Worm (Caenorhabditis elegans): ENCODE measurements around the gene unc-62.
"Not testable (repeated sequence)": the region's sequence is repeated elsewhere in the genome, so short reads cannot be mapped to it uniquely, and the experiment has no call there.

The unc-62 gene

DNA sequence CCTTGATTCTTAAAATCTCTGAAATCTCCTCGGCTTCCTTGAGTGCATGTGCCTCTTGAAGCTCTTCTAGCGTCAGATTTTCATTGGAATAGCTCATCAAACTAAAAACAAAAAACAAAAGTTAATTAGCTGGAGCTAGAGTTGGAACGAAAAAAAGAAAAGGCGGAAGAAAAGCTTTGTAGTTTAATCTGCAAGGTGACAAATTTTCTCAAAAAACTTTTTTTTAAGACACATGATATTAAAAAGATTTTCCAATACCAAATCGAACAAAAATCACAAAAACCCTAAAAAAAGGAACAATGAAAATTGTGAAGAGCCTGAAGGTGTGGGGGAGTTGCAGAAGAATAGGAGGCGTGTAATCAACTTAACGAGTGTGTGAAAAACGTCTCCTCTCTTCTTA is 42.6 kb upstream of the unc-62 start, which contains the start of gene gnrr-5:
Gene gnrr-5, minus strand, starts transcription at position 101 of the 400 bp plus-strand sequence.
- TF ChIP-seq lin-15B (tag; optimal IDR thresholded peaks at IDR 0.05) (no peak), F44E2.7 (GFP tag; IDR thresholded peaks at IDR 0.05) (no peak), ztf-7 (tag; optimal IDR thresholded peaks at IDR 0.05) (no peak)

DNA sequence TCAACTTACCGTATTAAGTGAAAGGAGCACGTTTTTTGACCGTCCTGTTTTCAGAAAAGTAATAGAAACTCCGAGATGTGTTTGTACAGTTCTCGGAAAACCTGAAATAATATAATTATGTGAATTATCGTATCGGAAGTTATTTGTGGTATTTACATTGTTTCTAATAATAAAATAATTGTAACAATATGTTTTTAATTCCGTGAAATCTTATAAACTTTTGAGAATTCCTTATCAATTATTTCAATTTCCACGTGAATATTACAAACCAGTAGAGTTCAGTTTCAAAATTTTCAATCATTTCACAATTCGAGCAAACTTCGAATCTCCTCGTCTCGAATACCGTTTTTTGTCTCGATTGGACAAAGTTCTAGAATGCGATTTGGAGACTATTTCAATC is 26.2 kb upstream of the unc-62 start, which contains the start of gene T08H10.3:
Gene T08H10.3, plus strand, starts transcription at position 301 of the 400 bp plus-strand sequence.
- TF ChIP-seq dpl-1 (GFP tag; optimal IDR thresholded peaks at IDR 0.05) (no peak), fos-1 (tag; optimal IDR thresholded peaks at IDR 0.05) (no peak), aly-2 (tag; optimal IDR thresholded peaks at IDR 0.05) (no peak), saeg-2 (GFP tag; IDR thresholded peaks at IDR 0.05) (no peak), D1046.2 (GFP tag; IDR thresholded peaks at IDR 0.05) (no peak), lsy-2 (tag; optimal IDR thresholded peaks at IDR 0.05) (no peak), ctbp-1 (GFP tag; IDR thresholded peaks at IDR 0.05) (no peak), zip-11 (GFP tag; IDR thresholded peaks at IDR 0.05) (no peak), F37D6.2 (tag; optimal IDR thresholded peaks at IDR 0.05) (no peak), tra-1 (GFP tag; IDR thresholded peaks at IDR 0.05) (no peak), unc-39 (tag; optimal IDR thresholded peaks at IDR 0.05) (no peak), Y48G9A.11 (GFP tag; IDR thresholded peaks at IDR 0.05) (no peak), ceh-28 (tag; optimal IDR thresholded peaks at IDR 0.05) (no peak), pha-4 (GFP tag; IDR thresholded peaks at IDR 0.05) (no peak), pha-4 (tag; optimal IDR thresholded peaks at IDR 0.05) (no peak), mdt-29 (GFP tag; IDR thresholded peaks at IDR 0.05) (no peak)

DNA sequence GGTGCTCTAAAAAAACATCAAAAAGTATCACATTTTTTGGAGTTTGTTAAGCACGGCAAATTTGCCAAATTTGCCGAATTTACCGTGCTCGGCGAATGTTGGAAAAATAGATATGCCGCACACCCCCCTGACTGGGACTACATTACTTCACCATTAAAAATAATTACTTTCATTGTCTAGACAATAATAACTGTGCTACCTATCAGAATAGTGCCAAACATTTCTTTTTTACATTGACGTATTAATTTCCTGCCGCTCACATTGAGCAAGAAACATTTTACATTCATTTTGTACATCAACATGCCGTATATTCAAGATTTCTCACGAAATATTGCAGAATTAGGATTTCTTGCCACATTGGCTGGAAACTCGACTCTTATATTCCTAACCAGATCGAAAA is 22.7 kb upstream of the unc-62 start, which contains the start of gene str-35:
Gene str-35, plus strand, starts transcription at position 301 of the 400 bp plus-strand sequence.
- TF ChIP-seq ztf-7 (tag; optimal IDR thresholded peaks at IDR 0.05); R02D3.7 (tag; optimal IDR thresholded peaks at IDR 0.05); mes-2 (tag; optimal IDR thresholded peaks at IDR 0.05; ENCODE audit: poor library complexity, severe bottlenecking): not testable (repeated sequence)

DNA sequence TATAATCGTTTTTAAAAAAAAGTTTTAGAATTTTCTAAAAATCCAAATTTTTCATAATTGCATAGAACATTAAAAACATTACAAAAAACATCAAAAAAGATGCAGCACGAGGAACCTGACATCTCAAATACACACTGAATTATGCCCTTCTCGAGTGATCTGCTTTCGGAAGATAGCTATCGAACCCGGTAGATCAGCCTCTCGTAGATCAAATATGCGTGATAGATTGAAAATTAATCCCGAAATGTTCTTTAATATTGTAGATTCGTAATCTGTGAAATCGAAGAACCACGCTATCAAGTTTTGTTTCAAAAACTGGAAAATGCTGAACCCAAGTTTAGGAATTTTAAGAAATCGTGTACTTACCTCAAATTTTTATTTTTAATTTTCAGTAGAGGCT is 15.4 kb upstream of the unc-62 start:
- TF ChIP-seq vab-7 (GFP tag; IDR thresholded peaks at IDR 0.05) (no peak), aha-1 (tag) (peak; percentile 86)

DNA sequence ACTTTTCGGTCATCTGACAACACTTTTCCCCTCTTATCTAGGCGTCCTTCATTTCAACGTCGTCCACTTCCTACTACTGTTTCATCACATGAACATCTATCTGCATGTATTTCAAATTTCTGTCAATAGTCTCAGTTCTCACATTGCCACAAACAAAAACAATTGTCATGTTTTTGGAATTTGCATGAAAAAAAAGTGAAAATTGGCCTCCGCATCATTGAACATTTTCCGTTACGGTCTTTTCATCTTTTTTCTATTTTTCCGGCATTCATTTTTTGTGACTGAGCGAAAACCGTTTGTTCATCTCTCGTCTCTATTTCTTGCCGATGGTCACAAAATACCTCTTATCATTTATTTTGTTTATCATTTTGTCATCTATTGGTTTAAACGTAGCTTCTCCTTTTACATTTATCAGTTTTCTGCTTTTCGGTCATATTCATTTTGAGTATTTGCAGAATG is 14.2 kb upstream of the unc-62 start, which contains the start of gene exc-15:
Gene exc-15, plus strand, starts transcription at position 411 of the 459 bp plus-strand sequence.
- TF ChIP-seq R02D3.7 (tag; optimal IDR thresholded peaks at IDR 0.05): no peak
- no peak for TF ChIP-seq lin-13 (GFP tag; optimal IDR thresholded peaks at IDR 0.05)
- TF ChIP-seq tra-1 (GFP tag; IDR thresholded peaks at IDR 0.05): 0 out of 2 replicates have a peak, but pooled peaks have one; percentile 55
- no peak for TF ChIP-seq skn-1 (tag; optimal IDR thresholded peaks at IDR 0.05)
- TF ChIP-seq nhr-102 (tag; optimal IDR thresholded peaks at IDR 0.05): peak; percentile 36
- TF ChIP-seq mdl-1 (tag; optimal IDR thresholded peaks at IDR 0.05): peak in 1 of 2 experiments; percentile 43
- peak; percentile 76 for TF ChIP-seq nhr-28 (tag; optimal IDR thresholded peaks at IDR 0.05)
- TF ChIP-seq lsy-2 (tag; optimal IDR thresholded peaks at IDR 0.05): peak in 1 of 2 experiments; percentile 19
- TF ChIP-seq dmd-6 (GFP tag; IDR thresholded peaks at IDR 0.05): peak; percentile 68
- no peak for TF ChIP-seq egl-27 (tag; optimal IDR thresholded peaks at IDR 0.05)
- no peak for TF ChIP-seq nhr-11 (tag; optimal IDR thresholded peaks at IDR 0.05)
- TF ChIP-seq aha-1 (tag): peak; percentile 51
- peak; percentile 68 for TF ChIP-seq dve-1 (tag; optimal IDR thresholded peaks at IDR 0.05; ENCODE audit: insufficient read depth)
- TF ChIP-seq T20F7.1 (GFP tag; optimal IDR thresholded peaks at IDR 0.05): peak; percentile 54
- TF ChIP-seq snpc-4 (tag; optimal IDR thresholded peaks at IDR 0.05): no peak
- TF ChIP-seq pqm-1 (tag; optimal IDR thresholded peaks at IDR 0.05): peak; percentile 80
- no peak for TF ChIP-seq arid-1 (GFP tag; conservative IDR thresholded peaks at IDR 0.05)
- TF ChIP-seq spr-3 (GFP tag; optimal IDR thresholded peaks at IDR 0.05): no peak
- no peak for TF ChIP-seq zfp-2 (tag; optimal IDR thresholded peaks at IDR 0.05)
- peak in 1 of 2 experiments; percentile 99 for TF ChIP-seq unc-62 (GFP tag; optimal IDR thresholded peaks at IDR 0.05 in 1 of 2)
- no peak for TF ChIP-seq unc-62 (tag; optimal IDR thresholded peaks at IDR 0.05)
- TF ChIP-seq madf-9 (GFP tag; conservative IDR thresholded peaks at IDR 0.05): no peak
- TF ChIP-seq hlh-11 (tag; optimal IDR thresholded peaks at IDR 0.05): peak; percentile 86
- TF ChIP-seq daf-19 (GFP tag; conservative IDR thresholded peaks at IDR 0.05): 0 out of 2 replicates have a peak, but pooled peaks have one; percentile 25
- TF ChIP-seq egl-43 (GFP tag; IDR thresholded peaks at IDR 0.05): no peak
- peak; percentile 26 for TF ChIP-seq mxl-3 (GFP tag; optimal IDR thresholded peaks at IDR 0.05)

All from whole organism, L4 larva.